Fruit fly (Drosophila melanogaster) whole organism: ENCODE results near the gene CG10211.

ENCODE experiments used
- CG8478 ChIP-seq: fragments of >200 bp; optimal IDR thresholded peaks from 2 replicates; lab custom pipeline; 2018; ENCODE audit warnings: inconsistent platforms
- Dll ChIP-seq: fragments of >200 bp; optimal IDR thresholded peaks from 2 replicates; lab custom pipeline; 2017
- EcR ChIP-seq, 2 experiments: fragments of >200 bp; optimal IDR thresholded peaks; 2 replicates each; lab custom pipeline; 2017; ENCODE audit warnings: missing biosample characterization in 2 of 2, missing genetic modification characterization in 2 of 2, missing genetic modification reagents in 2 of 2
- pan ChIP-seq: fragments of >200 bp; optimal IDR thresholded peaks from 2 replicates; lab custom pipeline; 2017
- usp ChIP-seq: fragments of >200 bp; optimal IDR thresholded peaks from 2 replicates; lab custom pipeline; 2017; ENCODE audit warnings: missing biosample characterization, missing genetic modification characterization, mixed read lengths

DNA sequence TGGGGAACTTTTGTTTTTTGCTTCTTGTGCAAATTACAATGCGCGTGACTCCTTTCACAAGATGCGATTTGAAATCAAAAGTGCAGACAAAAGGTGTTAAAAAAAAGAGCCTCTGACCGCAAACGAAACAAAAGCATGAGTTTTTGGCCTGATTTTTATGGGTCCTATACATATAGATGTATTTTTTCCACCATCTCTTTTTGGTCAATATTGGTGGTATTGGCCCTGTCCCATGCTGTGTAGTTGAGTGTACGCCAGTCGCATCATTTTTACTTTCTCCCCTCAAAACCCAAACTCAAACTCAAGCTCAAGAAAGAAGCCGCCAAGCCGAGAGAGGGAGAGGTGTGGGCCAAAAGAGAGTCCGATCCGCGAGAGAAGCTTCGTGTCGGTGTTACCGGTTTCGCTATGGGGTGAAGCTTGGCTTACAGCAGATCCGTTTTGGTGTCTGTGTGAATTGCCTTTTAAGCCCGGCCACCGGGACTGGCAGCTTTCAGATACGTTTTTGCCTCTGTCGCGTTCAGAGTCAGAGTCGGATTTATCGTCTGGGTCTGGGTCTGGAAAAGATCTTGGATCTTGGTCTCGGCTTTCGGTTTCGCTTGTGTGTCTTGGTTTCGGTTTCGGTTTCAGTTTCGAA lies at the start of gene CG10211:
- TF ChIP-seq Dll (lab: Kevin White, UChicago) = no peak
- TF ChIP-seq pan = no peak
- no peak for TF ChIP-seq usp (GFP tag; lab: Kevin White, UChicago)
- no peak for TF ChIP-seq EcR (GFP tag; optimal IDR thresholded peaks at IDR 0.05; lab: Kevin White, UChicago)
- TF ChIP-seq CG8478 (lab: Kevin White, UChicago) = no peak
